Worm (Caenorhabditis elegans) whole organism, late embryonic: ENCODE results near the gene srx-125.

ENCODE experiments used
- C38D4.7 ChIP-seq: fragments of 200-800 bp; sonication (Bioruptor generic); optimal IDR thresholded peaks from 2 replicates; lab custom pipeline; 2018; ENCODE audit warnings: mild to moderate bottlenecking, missing genetic modification characterization, moderate library complexity, missing compliant biosample characterization
- K02D7.2 ChIP-seq: sonication (generic microtip); optimal IDR thresholded peaks from 2 replicates; lab custom pipeline; 2017; ENCODE audit warnings: mild to moderate bottlenecking, missing genetic modification characterization, missing compliant biosample characterization
- K09A11.1 ChIP-seq: sonication (generic microtip); optimal IDR thresholded peaks from 2 replicates; lab custom pipeline; 2017; ENCODE audit warnings: antibody characterized with exemption, mild to moderate bottlenecking, missing genetic modification characterization, missing compliant biosample characterization; ENCODE audit not compliant: insufficient read depth
- T23F11.4 ChIP-seq: fragments of 200-800 bp; sonication (Bioruptor generic); optimal IDR thresholded peaks from 2 replicates; lab custom pipeline; 2018; ENCODE audit warnings: mild to moderate bottlenecking, missing genetic modification characterization, missing compliant biosample characterization
- ama-1 ChIP-seq: fragments of 150-350 bp; optimal IDR thresholded peaks from 2 replicates; lab custom pipeline; 2014
- ceh-18 ChIP-seq: sonication (generic microtip); optimal IDR thresholded peaks from 2 replicates; lab custom pipeline; 2016; ENCODE audit warnings: missing genetic modification characterization, missing compliant biosample characterization
- ceh-19 ChIP-seq: fragments of 200-800 bp; sonication (Bioruptor generic); optimal IDR thresholded peaks from 2 replicates; lab custom pipeline; 2018; ENCODE audit warnings: mild to moderate bottlenecking, missing genetic modification characterization, missing compliant biosample characterization
- ceh-22 ChIP-seq: sonication (generic microtip); optimal IDR thresholded peaks from 2 replicates; lab custom pipeline; 2017; ENCODE audit warnings: missing biosample characterization, missing genetic modification characterization
- ceh-31 ChIP-seq: sonication (generic microtip); optimal IDR thresholded peaks from 2 replicates; lab custom pipeline; 2016; ENCODE audit warnings: missing genetic modification characterization, missing compliant biosample characterization
- ceh-6 ChIP-seq: fragments of 200-800 bp; sonication (Bioruptor generic); optimal IDR thresholded peaks from 2 replicates; lab custom pipeline; 2018; ENCODE audit warnings: mild to moderate bottlenecking, missing genetic modification characterization, missing compliant biosample characterization
- elt-2 ChIP-seq: sonication (generic microtip); optimal IDR thresholded peaks from 2 replicates; lab custom pipeline; 2016; ENCODE audit warnings: missing genetic modification reagents, missing genetic modification characterization, missing compliant biosample characterization
- elt-4 ChIP-seq: sonication (generic microtip); optimal IDR thresholded peaks from 2 replicates; lab custom pipeline; 2016; ENCODE audit warnings: missing genetic modification characterization, missing compliant biosample characterization
- eyg-1 ChIP-seq: sonication (generic microtip); optimal IDR thresholded peaks from 2 replicates; lab custom pipeline; 2016; ENCODE audit warnings: missing genotype, missing genetic modification characterization, missing compliant biosample characterization
- fkh-6 ChIP-seq: sonication (generic microtip); optimal IDR thresholded peaks from 2 replicates; lab custom pipeline; 2016; ENCODE audit warnings: missing genetic modification characterization, missing compliant biosample characterization
- hlh-30 ChIP-seq: sonication (generic microtip); optimal IDR thresholded peaks from 2 replicates; lab custom pipeline; 2017; ENCODE audit warnings: antibody characterized with exemption, missing genetic modification characterization, missing compliant biosample characterization; ENCODE audit not compliant: insufficient read depth
- lim-6 ChIP-seq: sonication (generic microtip); optimal IDR thresholded peaks from 2 replicates; lab custom pipeline; 2016; ENCODE audit warnings: missing genetic modification characterization, missing compliant biosample characterization
- mec-3 ChIP-seq: sonication (generic microtip); optimal IDR thresholded peaks from 2 replicates; lab custom pipeline; 2016; ENCODE audit warnings: borderline replicate concordance, missing genetic modification characterization, missing compliant biosample characterization
- nhr-11 ChIP-seq: fragments of 150-350 bp; optimal IDR thresholded peaks from 2 replicates; lab custom pipeline; 2014; ENCODE audit warnings: missing biosample characterization, missing genetic modification characterization
- odd-2 ChIP-seq: sonication (generic microtip); optimal IDR thresholded peaks from 2 replicates; lab custom pipeline; 2017; ENCODE audit warnings: antibody characterized with exemption, mild to moderate bottlenecking, missing genetic modification characterization, missing compliant biosample characterization
- pag-3 ChIP-seq: sonication (generic microtip); optimal IDR thresholded peaks from 2 replicates; lab custom pipeline; 2016; ENCODE audit warnings: missing compliant biosample characterization, missing genetic modification characterization, borderline replicate concordance
- pax-1 ChIP-seq: fragments of 150-350 bp; optimal IDR thresholded peaks from 2 replicates; lab custom pipeline; 2014; ENCODE audit warnings: missing biosample characterization, missing genetic modification characterization
- pha-2 ChIP-seq: sonication (generic microtip); optimal IDR thresholded peaks from 2 replicates; lab custom pipeline; 2017; ENCODE audit warnings: mild to moderate bottlenecking, missing genetic modification characterization, missing compliant biosample characterization
- pha-4 ChIP-seq: fragments of 150-350 bp; optimal IDR thresholded peaks from 2 replicates; lab custom pipeline; 2018; ENCODE audit warnings: missing biosample characterization, missing genetic modification reagents, missing genetic modification characterization
- pqm-1 ChIP-seq: sonication (generic microtip); optimal IDR thresholded peaks from 2 replicates; lab custom pipeline; 2016; ENCODE audit warnings: missing genetic modification characterization, missing compliant biosample characterization
- ref-2 ChIP-seq: sonication (generic microtip); optimal IDR thresholded peaks from 2 replicates; lab custom pipeline; 2016; ENCODE audit warnings: missing genetic modification characterization, missing compliant biosample characterization
- sdc-2 ChIP-seq: sonication (generic microtip); optimal IDR thresholded peaks from 2 replicates; lab custom pipeline; 2016; ENCODE audit warnings: missing genotype, missing genetic modification characterization, missing compliant biosample characterization
- sox-2 ChIP-seq: fragments of 200-800 bp; sonication (Bioruptor generic); IDR thresholded peaks from 2 replicates; pipeline ENCODE4 v1.3.6; 2022; ENCODE audit warnings: missing genetic modification reagents, missing genetic modification characterization, missing compliant biosample characterization
- sox-4 ChIP-seq: sonication (generic microtip); optimal IDR thresholded peaks from 2 replicates; lab custom pipeline; 2017; ENCODE audit warnings: mild to moderate bottlenecking, missing genetic modification characterization, inconsistent platforms, missing compliant biosample characterization
- syd-9 ChIP-seq: sonication (generic microtip); optimal IDR thresholded peaks from 2 replicates; lab custom pipeline; 2016; ENCODE audit warnings: mild to moderate bottlenecking, missing genetic modification characterization, moderate library complexity, missing compliant biosample characterization
- tbx-2 ChIP-seq: sonication (generic microtip); optimal IDR thresholded peaks from 2 replicates; lab custom pipeline; 2016; ENCODE audit warnings: missing genetic modification characterization, missing compliant biosample characterization
- unc-55 ChIP-seq: sonication (generic microtip); optimal IDR thresholded peaks from 2 replicates; lab custom pipeline; 2017; ENCODE audit warnings: missing biosample characterization, missing genetic modification reagents, missing genetic modification characterization
- zip-5 ChIP-seq: sonication (generic microtip); optimal IDR thresholded peaks from 2 replicates; lab custom pipeline; 2016; ENCODE audit warnings: missing genetic modification characterization, missing compliant biosample characterization
- ztf-16 ChIP-seq: sonication (generic microtip); optimal IDR thresholded peaks from 2 replicates; lab custom pipeline; 2017; ENCODE audit warnings: missing genetic modification characterization, missing compliant biosample characterization

The srx-125 gene

ce11 chrV:13350302-13350701 is 16.8 kb upstream of the srx-125 start:
- TF ChIP-seq fkh-6 (no peak), K02D7.2 (tag; lab: Kevin White, UChicago) (no peak), mec-3 (tag; lab: Kevin White, UChicago) (no peak), ama-1 (lab: Kevin White, UChicago) (no peak), odd-2 (tag; lab: Kevin White, UChicago) (no peak), elt-4 (tag; lab: Kevin White, UChicago) (no peak), nhr-11 (tag; lab: Kevin White, UChicago) (no peak), ceh-19 (no peak), eyg-1 (no peak), zip-5 (tag; lab: Kevin White, UChicago) (no peak)
- TF ChIP-seq, all 69 proteins: peak for 0

ce11 chrV:13351773-13352172 is 15.4 kb upstream of the srx-125 start:
- peak; percentile 31 for TF ChIP-seq unc-55 (GFP tag; lab: Kevin White, UChicago)
- no peak for TF ChIP-seq ceh-18 (tag; lab: Kevin White, UChicago)
- no peak for TF ChIP-seq tbx-2 (tag; lab: Kevin White, UChicago)
- no peak for TF ChIP-seq sox-2 (GFP tag; lab: Robert Waterston, UW)
- TF ChIP-seq elt-2 (tag; lab: Kevin White, UChicago) = no peak
- TF ChIP-seq elt-4 (tag; lab: Kevin White, UChicago) = no peak

ce11 chrV:13352415-13352814 is 14.7 kb upstream of the srx-125 start:
- no peak for TF ChIP-seq pha-4 (tag; lab: Kevin White, UChicago)
- TF ChIP-seq hlh-30 = no peak
- TF ChIP-seq C38D4.7 (GFP tag; lab: Kevin White, UChicago) = no peak
- no peak for TF ChIP-seq ceh-19
- no peak for TF ChIP-seq sox-4
- no peak for TF ChIP-seq pax-1
- no peak for TF ChIP-seq ceh-31 (tag; lab: Kevin White, UChicago)
- TF ChIP-seq ref-2 = no peak

- no peak for TF ChIP-seq sdc-2
- no peak for TF ChIP-seq K09A11.1
- no peak for TF ChIP-seq elt-2 (tag; lab: Kevin White, UChicago)
- no peak for TF ChIP-seq eyg-1
- no peak for TF ChIP-seq ztf-16 (tag; lab: Kevin White, UChicago)
- no peak for TF ChIP-seq ceh-6 (GFP tag; lab: Kevin White, UChicago)
- TF ChIP-seq pag-3 (tag; lab: Kevin White, UChicago) = no peak
- TF ChIP-seq syd-9 (tag; lab: Kevin White, UChicago) = no peak
- TF ChIP-seq nhr-11 (tag; lab: Kevin White, UChicago) = no peak
- no peak for TF ChIP-seq ceh-22 (tag; lab: Kevin White, UChicago)
- TF ChIP-seq lim-6 (tag; lab: Kevin White, UChicago) = no peak
- TF ChIP-seq T23F11.4 = no peak
- no peak for TF ChIP-seq fkh-6
- no peak for TF ChIP-seq mec-3 (tag; lab: Kevin White, UChicago)
- no peak for TF ChIP-seq pha-2 (tag; lab: Kevin White, UChicago)
Observed at ce11 chrV:13356210-13356609, 10.9 kb upstream of the srx-125 start.

ce11 chrV:13357652-13358281 is 9.4 kb upstream of the srx-125 start, which contains the start of gene F32H5.1:
Gene F32H5.1 (minus strand): TSS chrV:13358037.
- TF ChIP-seq elt-2 (tag; lab: Kevin White, UChicago) (peak; percentile 19), sox-2 (GFP tag; lab: Robert Waterston, UW) (no peak), pqm-1 (tag; lab: Kevin White, UChicago) (no peak)
